Worm (Caenorhabditis elegans): Measurements from ENCODE around the gene srd-7.

ce11 chrIV:10820114-10820513 lies 33.5 kb upstream of the srd-7 start:
- no peak for TF ChIP-seq skn-1 (tag; optimal IDR thresholded peaks at IDR 0.05)
- no peak for TF ChIP-seq crh-2 (tag; optimal IDR thresholded peaks at IDR 0.05)
- TF ChIP-seq lin-13 (GFP tag; optimal IDR thresholded peaks at IDR 0.05): no peak
- no peak for TF ChIP-seq zag-1 (tag; optimal IDR thresholded peaks at IDR 0.05)
- no peak for TF ChIP-seq snpc-4 (tag; optimal IDR thresholded peaks at IDR 0.05)
- no peak for TF ChIP-seq elt-3 (tag; optimal IDR thresholded peaks at IDR 0.05)
- no peak for TF ChIP-seq unc-62 (GFP tag; optimal IDR thresholded peaks at IDR 0.05)
- no peak for TF ChIP-seq ama-1 (optimal IDR thresholded peaks at IDR 0.05)
- TF ChIP-seq ztf-4 (tag; optimal IDR thresholded peaks at IDR 0.05): no peak
- no peak for TF ChIP-seq unc-39 (tag; optimal IDR thresholded peaks at IDR 0.05)
- TF ChIP-seq unc-55 (GFP tag; optimal IDR thresholded peaks at IDR 0.05): no peak
- no peak for TF ChIP-seq nhr-77 (tag; optimal IDR thresholded peaks at IDR 0.05)
- TF ChIP-seq nhr-129 (tag; optimal IDR thresholded peaks at IDR 0.05): no peak

Measured in whole organism, L2 larva.